Fruit fly (Drosophila melanogaster): Measurements from ENCODE around the gene CG9231.

Gene CG9231

DNA sequence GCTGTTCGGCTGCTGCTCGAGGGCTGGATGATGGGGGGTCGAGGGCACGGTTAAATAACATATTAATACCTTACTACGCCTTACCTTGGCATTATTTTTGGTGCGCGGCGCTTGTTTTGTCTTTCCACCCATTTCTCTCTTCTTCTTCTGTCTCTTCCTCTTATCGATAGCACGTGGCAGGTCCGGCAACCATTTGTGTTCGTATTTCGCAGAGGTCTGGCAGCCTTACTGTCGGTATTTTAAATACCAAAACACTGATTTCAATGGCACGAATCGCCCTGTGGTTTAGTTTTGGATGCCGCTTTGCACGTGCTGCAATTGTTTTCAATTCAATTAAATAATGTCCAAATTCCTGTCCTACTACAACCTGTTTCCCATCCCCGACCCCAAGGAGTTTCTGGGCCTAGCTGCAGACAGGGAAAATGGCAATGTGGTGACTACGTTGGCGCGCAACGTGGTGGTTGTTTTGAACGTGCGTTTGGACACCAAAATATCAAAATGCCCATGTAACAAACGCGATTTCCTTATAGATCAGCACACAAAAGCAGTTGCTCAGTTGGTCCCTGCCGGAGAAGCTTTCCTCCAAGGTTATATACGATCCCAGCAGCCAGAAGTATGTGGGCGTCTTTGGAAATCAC, 33.5 kb downstream of the CG9231 start, which contains the start of the genes Ltn1 and CG9300 (continued):
- no peak for TF ChIP-seq sd (tag; optimal IDR thresholded peaks at IDR 0.05)
- TF ChIP-seq otp (GFP tag; IDR thresholded peaks at IDR 0.05) = 0 out of 3 replicates have a peak, but pooled peaks have one; percentile 21
- TF ChIP-seq CG9876 (GFP tag; optimal IDR thresholded peaks at IDR 0.05) = no peak
- TF ChIP-seq CG14050 (GFP tag; IDR thresholded peaks at IDR 0.05) = no peak
- TF ChIP-seq nerfin-1 (tag; optimal IDR thresholded peaks at IDR 0.05) = no peak
- TF ChIP-seq ham (GFP tag; IDR thresholded peaks at IDR 0.05) = no peak
- no peak for TF ChIP-seq btn (GFP tag; optimal IDR thresholded peaks at IDR 0.05)
- 0 out of 2 replicates have a peak, but pooled peaks have one; percentile 12 for TF ChIP-seq CG32767 (GFP tag; IDR thresholded peaks at IDR 0.05)
- TF ChIP-seq CG7357 (GFP tag; IDR thresholded peaks at IDR 0.05) = no peak
- TF ChIP-seq CG12942 (GFP tag; optimal IDR thresholded peaks at IDR 0.05) = no peak
- no peak for TF ChIP-seq vnd (GFP tag; IDR thresholded peaks at IDR 0.05; ENCODE audit: partially characterized antibody)
- TF ChIP-seq ftz-f1 (GFP tag; optimal IDR thresholded peaks at IDR 0.05) = peak; percentile 73
- TF ChIP-seq tll (GFP tag; optimal IDR thresholded peaks at IDR 0.05) = no peak
- no peak for TF ChIP-seq nmo (GFP tag; optimal IDR thresholded peaks at IDR 0.05)
- TF ChIP-seq al (GFP tag; IDR thresholded peaks at IDR 0.05) = no peak
- no peak for TF ChIP-seq ssp (GFP tag; IDR thresholded peaks at IDR 0.05)
- peak; percentile 83 for TF ChIP-seq Sin3A (optimal IDR thresholded peaks at IDR 0.05)
- no peak for TF ChIP-seq CG10274 (GFP tag; optimal IDR thresholded peaks at IDR 0.05)
- peak; percentile 30 for TF ChIP-seq shn (GFP tag; optimal IDR thresholded peaks at IDR 0.05)
- no peak for TF ChIP-seq bowl (GFP tag; IDR thresholded peaks at IDR 0.05)
- no peak for TF ChIP-seq bbx (GFP tag; IDR thresholded peaks at IDR 0.05; ENCODE audit: partially characterized antibody)
- no peak for TF ChIP-seq CG7271 (tag; optimal IDR thresholded peaks at IDR 0.05)
- TF ChIP-seq ci (GFP tag; IDR thresholded peaks at IDR 0.05) = peak; percentile 81; the same call in 1 of the 3 replicates
- no peak for TF ChIP-seq hbn (GFP tag; IDR thresholded peaks at IDR 0.05; ENCODE audit: partially characterized antibody)
- no peak for TF ChIP-seq Hmr (GFP tag; optimal IDR thresholded peaks at IDR 0.05)
- TF ChIP-seq dmrt11E (tag; optimal IDR thresholded peaks at IDR 0.05) = peak; percentile 3
- TF ChIP-seq CG3838 (GFP tag; optimal IDR thresholded peaks at IDR 0.05) = peak; percentile 10
- TF ChIP-seq CG9609 (GFP tag; optimal IDR thresholded peaks at IDR 0.05) = peak; percentile 28
- TF ChIP-seq stwl (tag; optimal IDR thresholded peaks at IDR 0.05) = peak; percentile 81
- no peak for TF ChIP-seq CG43689 (GFP tag; IDR thresholded peaks at IDR 0.05)
- TF ChIP-seq pum (GFP tag; optimal IDR thresholded peaks at IDR 0.05) = no peak
- TF ChIP-seq yki (optimal IDR thresholded peaks at IDR 0.05) = no peak
- TF ChIP-seq scrt (GFP tag; optimal IDR thresholded peaks at IDR 0.05) = no peak
- no peak for TF ChIP-seq CG18262 (tag; optimal IDR thresholded peaks at IDR 0.05)
- no peak for TF ChIP-seq CG11093 (GFP tag; IDR thresholded peaks at IDR 0.05)
- TF ChIP-seq CoRest (tag; optimal IDR thresholded peaks at IDR 0.05) = no peak
- no peak for TF ChIP-seq CG6175 (GFP tag; IDR thresholded peaks at IDR 0.05)
- no peak for TF ChIP-seq CG2120 (GFP tag; optimal IDR thresholded peaks at IDR 0.05)
- 0 out of 3 replicates have a peak, but pooled peaks have one; percentile 5 for TF ChIP-seq dysf (GFP tag; IDR thresholded peaks at IDR 0.05)
- peak; percentile 51; the same call in 2 of the 3 replicates for TF ChIP-seq CG16813 (GFP tag; IDR thresholded peaks at IDR 0.05; ENCODE audit: partially characterized antibody)
- TF ChIP-seq CG7839 (tag; optimal IDR thresholded peaks at IDR 0.05) = no peak
- TF ChIP-seq CG6854 (GFP tag; optimal IDR thresholded peaks at IDR 0.05) = no peak
- peak; percentile 57; the same call in 1 of the 2 replicates for TF ChIP-seq sna (GFP tag; IDR thresholded peaks at IDR 0.05; ENCODE audit: partially characterized antibody)
- TF ChIP-seq knrl (GFP tag; IDR thresholded peaks at IDR 0.05; ENCODE audit: partially characterized antibody) = peak; percentile 56
- TF ChIP-seq MESR4 (GFP tag; optimal IDR thresholded peaks at IDR 0.05) = peak; percentile 91
- TF ChIP-seq fd3F (GFP tag; optimal IDR thresholded peaks at IDR 0.05) = no peak
- TF ChIP-seq sens-2 (GFP tag; IDR thresholded peaks at IDR 0.05) = peak; percentile 40; the same call in 1 of the 2 replicates
- TF ChIP-seq HmgZ (tag; optimal IDR thresholded peaks at IDR 0.05) = peak; percentile 76
- no peak for TF ChIP-seq CG10267 (tag; optimal IDR thresholded peaks at IDR 0.05)
- TF ChIP-seq CG1602 (GFP tag; optimal IDR thresholded peaks at IDR 0.05) = no peak

Data from whole organism, embryonic.